Fruit fly (Drosophila melanogaster) whole organism, embryonic: Measurements from ENCODE around the gene CG4658.

Source experiments
- CG11247 ChIP-seq: fragments of 200-800 bp; sonication (Bioruptor generic); IDR thresholded peaks from 2 replicates; pipeline ENCODE4 v1.3.6; 2022; ENCODE audit warnings: missing biosample characterization, missing genetic modification characterization
- CG1647 ChIP-seq: fragments of 200-800 bp; sonication (Bioruptor generic); optimal IDR thresholded peaks from 3 replicates; lab custom pipeline; 2016; ENCODE audit warnings: missing biosample characterization, missing genetic modification characterization
- CG4707 ChIP-seq: fragments of 200-800 bp; sonication (Bioruptor generic); optimal IDR thresholded peaks from 2 replicates; lab custom pipeline; 2018; ENCODE audit warnings: missing biosample characterization, mild to moderate bottlenecking, missing genetic modification characterization, moderate library complexity
- CG8089 ChIP-seq: fragments of 200-800 bp; sonication (Bioruptor generic); optimal IDR thresholded peaks from 3 replicates; lab custom pipeline; 2016; ENCODE audit warnings: missing biosample characterization, missing genetic modification characterization
- CG9932 ChIP-seq: fragments of 200-800 bp; sonication (Bioruptor generic); IDR thresholded peaks from 2 replicates; pipeline ENCODE4 v1.3.6; 2022; ENCODE audit warnings: missing biosample characterization, missing genetic modification characterization
- CkIIα-i1 ChIP-seq: fragments of 200-800 bp; sonication (Bioruptor generic); IDR thresholded peaks from 2 replicates; pipeline ENCODE4 v1.3.6; 2022; ENCODE audit warnings: missing biosample characterization, missing genetic modification characterization
- Dip3 ChIP-seq: fragments of 200-800 bp; sonication (Bioruptor generic); optimal IDR thresholded peaks from 3 replicates; lab custom pipeline; 2016; ENCODE audit warnings: missing biosample characterization, missing genetic modification characterization
- Ets97D ChIP-seq: fragments of 200-800 bp; sonication (Bioruptor generic); optimal IDR thresholded peaks from 3 replicates; lab custom pipeline; 2016; ENCODE audit warnings: missing biosample characterization, missing genetic modification characterization
- MBD-R2 ChIP-seq: fragments of 200-800 bp; sonication (Bioruptor generic); IDR thresholded peaks from 2 replicates; pipeline ENCODE4 v1.3.6; 2022; ENCODE audit warnings: missing biosample characterization, missing genetic modification characterization
- NK7.1 ChIP-seq: fragments of 200-800 bp; sonication (Bioruptor generic); optimal IDR thresholded peaks from 3 replicates; lab custom pipeline; 2016; ENCODE audit warnings: missing biosample characterization, missing genetic modification characterization
- corto ChIP-seq: fragments of 200-800 bp; sonication (Bioruptor generic); optimal IDR thresholded peaks from 2 replicates; lab custom pipeline; 2016; ENCODE audit warnings: missing biosample characterization, mild to moderate bottlenecking, missing genetic modification characterization, moderate library complexity
- ewg ChIP-seq: fragments of 200-800 bp; sonication (Bioruptor generic); optimal IDR thresholded peaks from 3 replicates; lab custom pipeline; 2017; ENCODE audit warnings: mild to moderate bottlenecking, missing biosample characterization, missing genetic modification reagents, missing genetic modification characterization
- tio ChIP-seq: fragments of 200-800 bp; sonication (Bioruptor generic); optimal IDR thresholded peaks from 2 replicates; lab custom pipeline; 2017; ENCODE audit warnings: missing biosample characterization, missing genetic modification characterization, inconsistent platforms

- no peak; the same call in 1 of the 2 replicates for TF ChIP-seq MBD-R2
- no peak for TF ChIP-seq ewg
- TF ChIP-seq Dip3 (GFP tag; lab: Kevin White, UChicago): no peak
- TF ChIP-seq CG4707 (GFP tag; lab: Kevin White, UChicago): no peak
- peak; percentile 39 for TF ChIP-seq Ets97D (GFP tag; lab: Kevin White, UChicago)
- TF ChIP-seq CG1647 (GFP tag; lab: Kevin White, UChicago): no peak
- TF ChIP-seq CkIIα-i1 (GFP tag; lab: Robert Waterston, UW): no peak
- TF ChIP-seq CG9932 (GFP tag; lab: Robert Waterston, UW): peak; percentile 47; the same call in 1 of the 2 replicates
- TF ChIP-seq NK7.1 (GFP tag; lab: Kevin White, UChicago): no peak
- no peak for TF ChIP-seq CG8089
- TF ChIP-seq CG11247 (GFP tag; lab: Robert Waterston, UW): no peak
- TF ChIP-seq corto (GFP tag; lab: Kevin White, UChicago): no peak
- no peak for TF ChIP-seq tio (GFP tag; lab: Kevin White, UChicago)
Measured at dm6 chr2L:10009293-10009695, 52.4 kb downstream of the CG4658 start, which contains the start of gene Trp1.
